Worm (Caenorhabditis elegans): ENCODE measurements around the gene srx-80.

Gene srx-80

ce11 chrV:11574563-11574962 is 19.0 kb upstream of the srx-80 start (continued):
- TF ChIP-seq gei-8 (GFP tag; optimal IDR thresholded peaks at IDR 0.05) (no peak), aly-2 (tag; optimal IDR thresholded peaks at IDR 0.05) (no peak), zfp-2 (tag; optimal IDR thresholded peaks at IDR 0.05) (no peak)

DNA sequence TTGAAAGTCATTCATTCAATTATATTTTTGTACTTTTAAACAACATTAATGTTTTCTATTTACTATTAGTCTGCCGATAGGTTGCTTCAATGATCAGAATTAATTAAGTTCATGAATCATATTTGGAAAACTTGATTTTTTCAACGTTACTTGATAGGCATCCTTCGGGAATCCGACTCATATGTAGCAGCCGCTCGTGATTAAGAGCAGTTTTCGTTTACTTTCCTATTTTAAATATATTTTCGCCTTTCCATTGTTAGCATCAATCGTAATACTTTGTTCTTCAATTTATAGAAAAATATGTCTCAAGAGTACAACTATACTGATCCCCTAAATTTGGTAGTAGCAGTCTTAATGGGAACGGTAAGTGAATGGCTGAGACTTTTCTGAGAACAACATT is 12.7 kb upstream of the srx-80 start, which contains the start of gene srx-90:
srx-90 (plus strand) TSS at position 301 of the 400 bp plus-strand sequence.
- no peak for TF ChIP-seq nhr-77 (tag; optimal IDR thresholded peaks at IDR 0.05)
- no peak for TF ChIP-seq daf-19 (GFP tag; conservative IDR thresholded peaks at IDR 0.05)
- no peak for TF ChIP-seq unc-62 (GFP tag; optimal IDR thresholded peaks at IDR 0.05 in 1 of 2)
- TF ChIP-seq unc-62 (tag; optimal IDR thresholded peaks at IDR 0.05): no peak
- TF ChIP-seq ztf-7 (tag; optimal IDR thresholded peaks at IDR 0.05): no peak
- TF ChIP-seq zfp-2 (tag; optimal IDR thresholded peaks at IDR 0.05): no peak
- no peak for TF ChIP-seq lir-3 (tag; optimal IDR thresholded peaks at IDR 0.05)
- TF ChIP-seq pqm-1 (tag; optimal IDR thresholded peaks at IDR 0.05): no peak
- TF ChIP-seq hlh-30 (tag; optimal IDR thresholded peaks at IDR 0.05; ENCODE audit: insufficient read depth): no peak
- TF ChIP-seq Y5F2A.4 (GFP tag; optimal IDR thresholded peaks at IDR 0.05): no peak
- TF ChIP-seq dmd-6 (GFP tag; IDR thresholded peaks at IDR 0.05): no peak
- TF ChIP-seq nhr-6 (tag; optimal IDR thresholded peaks at IDR 0.05): no peak
- TF ChIP-seq aha-1 (tag): no peak
- no peak for TF ChIP-seq ceh-28 (tag; optimal IDR thresholded peaks at IDR 0.05)
- no peak for TF ChIP-seq F10B5.3 (tag; optimal IDR thresholded peaks at IDR 0.05)
- TF ChIP-seq nhr-76 (tag; optimal IDR thresholded peaks at IDR 0.05): no peak
- TF ChIP-seq ceh-62 (tag; optimal IDR thresholded peaks at IDR 0.05): no peak
- TF ChIP-seq zfp-3 (GFP tag; conservative IDR thresholded peaks at IDR 0.05): no peak
- no peak for TF ChIP-seq mxl-2 (GFP tag; conservative IDR thresholded peaks at IDR 0.05)
- TF ChIP-seq nhr-48 (tag; optimal IDR thresholded peaks at IDR 0.05): no peak

DNA sequence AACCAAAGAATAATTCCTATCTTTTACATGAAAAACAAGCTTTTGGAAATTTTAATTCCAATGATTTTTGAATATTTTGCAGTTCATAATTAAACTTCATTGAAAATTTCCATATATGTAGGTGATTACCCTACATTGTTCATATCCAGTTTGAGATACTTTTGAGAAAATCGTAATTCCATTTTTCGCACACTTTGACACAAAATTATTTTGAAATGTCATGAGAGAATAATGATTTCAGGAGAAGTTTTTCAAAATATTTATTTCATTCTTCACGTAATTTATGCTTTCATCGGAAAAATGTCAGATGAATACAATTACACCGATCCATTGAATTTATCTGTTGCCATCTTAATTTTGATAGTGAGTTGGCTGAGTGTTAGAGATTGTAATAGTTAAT is 10.3 kb upstream of the srx-80 start, which contains the start of gene srx-88:
srx-88 (plus strand) TSS at position 301 of the 400 bp plus-strand sequence.
- TF ChIP-seq nhr-25 (tag; optimal IDR thresholded peaks at IDR 0.05; ENCODE audit: borderline replicate concordance, insufficient read depth) (no peak), unc-130 (GFP tag; optimal IDR thresholded peaks at IDR 0.05) (no peak), zip-11 (GFP tag; IDR thresholded peaks at IDR 0.05) (no peak), nhr-6 (tag; optimal IDR thresholded peaks at IDR 0.05) (no peak), fos-1 (tag; optimal IDR thresholded peaks at IDR 0.05) (no peak), skn-1 (tag; optimal IDR thresholded peaks at IDR 0.05) (no peak), madf-9 (GFP tag; conservative IDR thresholded peaks at IDR 0.05) (no peak), nhr-10 (tag; optimal IDR thresholded peaks at IDR 0.05) (no peak), nhr-102 (tag; optimal IDR thresholded peaks at IDR 0.05) (no peak), lin-15B (tag; optimal IDR thresholded peaks at IDR 0.05) (no peak), ama-1 (optimal IDR thresholded peaks at IDR 0.05) (no peak), D1046.2 (GFP tag; IDR thresholded peaks at IDR 0.05) (no peak), hlh-30 (tag; optimal IDR thresholded peaks at IDR 0.05; ENCODE audit: insufficient read depth) (no peak), egl-27 (tag; optimal IDR thresholded peaks at IDR 0.05) (no peak), daf-16 (GFP tag; optimal IDR thresholded peaks at IDR 0.05) (no peak), daf-16 (tag; optimal IDR thresholded peaks at IDR 0.05) (no peak), sdz-12 (GFP tag; optimal IDR thresholded peaks at IDR 0.05) (no peak)

ce11 chrV:11585122-11585521 is 8.4 kb upstream of the srx-80 start:
- 0 out of 2 replicates have a peak, but pooled peaks have one; percentile 25 for TF ChIP-seq saeg-2 (GFP tag; IDR thresholded peaks at IDR 0.05)
- TF ChIP-seq ZK337.2 (GFP tag; IDR thresholded peaks at IDR 0.05): no peak
- TF ChIP-seq snpc-4 (tag; optimal IDR thresholded peaks at IDR 0.05): peak; percentile 83
- TF ChIP-seq madf-9 (GFP tag; conservative IDR thresholded peaks at IDR 0.05): no peak
- TF ChIP-seq F49E8.2 (tag; optimal IDR thresholded peaks at IDR 0.05; ENCODE audit: borderline replicate concordance): peak; percentile 73
- TF ChIP-seq ztf-7 (tag; optimal IDR thresholded peaks at IDR 0.05): peak; percentile 2
- TF ChIP-seq mxl-3 (GFP tag; optimal IDR thresholded peaks at IDR 0.05): peak; percentile 36
- TF ChIP-seq pha-4 (GFP tag; IDR thresholded peaks at IDR 0.05): 0 out of 2 replicates have a peak, but pooled peaks have one; percentile 34
- no peak for TF ChIP-seq pha-4 (tag; optimal IDR thresholded peaks at IDR 0.05)
